Fruit fly (Drosophila melanogaster) whole organism, embryonic: Measurements from ENCODE around the gene CG9550.

Source experiments
- Antp ChIP-seq: fragments of 200-800 bp; sonication (Bioruptor generic); optimal IDR thresholded peaks from 3 replicates; lab custom pipeline; 2016; ENCODE audit warnings: missing biosample characterization, missing genetic modification characterization
- Bdp1 ChIP-seq: fragments of 200-800 bp; sonication (Bioruptor generic); optimal IDR thresholded peaks from 3 replicates; lab custom pipeline; 2016; ENCODE audit warnings: missing biosample characterization, missing genetic modification characterization
- CG11085 ChIP-seq: fragments of 200-800 bp; sonication (Bioruptor generic); IDR thresholded peaks from 2 replicates; pipeline ENCODE4 v1.3.6; 2022; ENCODE audit warnings: missing biosample characterization, missing genetic modification characterization
- CG11398 ChIP-seq: fragments of 200-800 bp; sonication (Bioruptor generic); optimal IDR thresholded peaks from 2 replicates; lab custom pipeline; 2016; ENCODE audit warnings: missing biosample characterization, missing genetic modification characterization
- CG14667 ChIP-seq: fragments of 200-800 bp; sonication (Bioruptor generic); IDR thresholded peaks from 2 replicates; pipeline ENCODE4 v1.3.6; 2022; ENCODE audit warnings: missing biosample characterization, missing genetic modification characterization
- CG15011 ChIP-seq: fragments of 200-800 bp; sonication (Bioruptor generic); optimal IDR thresholded peaks from 3 replicates; lab custom pipeline; 2018; ENCODE audit warnings: missing biosample characterization, mild to moderate bottlenecking, missing genetic modification characterization
- CG1529 ChIP-seq: fragments of 200-800 bp; sonication (Bioruptor generic); optimal IDR thresholded peaks from 3 replicates; lab custom pipeline; 2018; ENCODE audit warnings: missing biosample characterization, missing genetic modification characterization
- CG16815 ChIP-seq: fragments of 200-800 bp; sonication (Bioruptor generic); optimal IDR thresholded peaks from 3 replicates; lab custom pipeline; 2017; ENCODE audit warnings: missing biosample characterization, mild to moderate bottlenecking, missing genetic modification characterization
- CG1832 ChIP-seq: fragments of 200-800 bp; sonication (Bioruptor generic); optimal IDR thresholded peaks from 2 replicates; lab custom pipeline; 2017; ENCODE audit warnings: missing biosample characterization, mild to moderate bottlenecking, missing genetic modification characterization, inconsistent platforms
- CG2202 ChIP-seq: fragments of 200-800 bp; sonication (Bioruptor generic); optimal IDR thresholded peaks from 2 replicates; lab custom pipeline; 2018; ENCODE audit warnings: missing biosample characterization, mild to moderate bottlenecking, missing genetic modification characterization
- CG2678 ChIP-seq: fragments of 200-800 bp; sonication (Bioruptor generic); optimal IDR thresholded peaks from 3 replicates; lab custom pipeline; 2019; ENCODE audit warnings: missing biosample characterization, mild to moderate bottlenecking, missing genetic modification characterization, moderate library complexity
- CG30431 ChIP-seq: fragments of 200-800 bp; sonication (Bioruptor generic); optimal IDR thresholded peaks from 2 replicates; lab custom pipeline; 2017; ENCODE audit warnings: missing biosample characterization, missing genetic modification characterization
- CG3995 ChIP-seq: fragments of 200-800 bp; sonication (Bioruptor generic); optimal IDR thresholded peaks from 3 replicates; lab custom pipeline; 2016; ENCODE audit warnings: missing biosample characterization, missing genetic modification characterization
- CG4282 ChIP-seq: fragments of 200-800 bp; sonication (Bioruptor generic); optimal IDR thresholded peaks from 2 replicates; lab custom pipeline; 2016; ENCODE audit warnings: missing biosample characterization, missing genetic modification characterization
- CG4617 ChIP-seq: fragments of 200-800 bp; sonication (Bioruptor generic); optimal IDR thresholded peaks from 3 replicates; lab custom pipeline; 2016; ENCODE audit warnings: missing biosample characterization, missing genetic modification characterization, borderline replicate concordance
- CG5180 ChIP-seq: fragments of 200-800 bp; sonication (Bioruptor generic); optimal IDR thresholded peaks from 3 replicates; lab custom pipeline; 2017; ENCODE audit warnings: missing biosample characterization, missing genetic modification characterization, mild to moderate bottlenecking, moderate library complexity, missing genetic modification reagents
- CG6254 ChIP-seq: fragments of 200-800 bp; sonication (Bioruptor generic); optimal IDR thresholded peaks from 3 replicates; lab custom pipeline; 2017; ENCODE audit warnings: mild to moderate bottlenecking, missing biosample characterization, missing genetic modification reagents, missing genetic modification characterization
- CG7786 ChIP-seq: fragments of 200-800 bp; sonication (Bioruptor generic); optimal IDR thresholded peaks from 2 replicates; lab custom pipeline; 2016; ENCODE audit warnings: missing biosample characterization, missing genetic modification characterization
- CG8765 ChIP-seq: fragments of 200-800 bp; sonication (Bioruptor generic); IDR thresholded peaks from 2 replicates; pipeline ENCODE4 v1.3.6; 2022; ENCODE audit warnings: missing biosample characterization, missing genetic modification characterization
- CG9609 ChIP-seq: fragments of 200-800 bp; sonication (Bioruptor generic); optimal IDR thresholded peaks from 3 replicates; lab custom pipeline; 2016; ENCODE audit warnings: missing biosample characterization, missing genetic modification characterization
- CG9727 ChIP-seq: fragments of 200-800 bp; sonication (Bioruptor generic); optimal IDR thresholded peaks from 3 replicates; lab custom pipeline; 2017; ENCODE audit warnings: missing biosample characterization, mild to moderate bottlenecking, missing genetic modification characterization
- CHES-1-like ChIP-seq: fragments of 200-800 bp; sonication (Bioruptor generic); optimal IDR thresholded peaks from 2 replicates; lab custom pipeline; 2016; ENCODE audit warnings: missing biosample characterization, missing genetic modification characterization
- D19B ChIP-seq: fragments of 200-800 bp; sonication (Bioruptor generic); optimal IDR thresholded peaks from 2 replicates; lab custom pipeline; 2017; ENCODE audit warnings: missing biosample characterization, mild to moderate bottlenecking, missing genetic modification characterization
- Dad ChIP-seq: fragments of 200-800 bp; sonication (Bioruptor generic); optimal IDR thresholded peaks from 3 replicates; lab custom pipeline; 2016; ENCODE audit warnings: missing biosample characterization, missing genetic modification characterization
- Deaf1 ChIP-seq: fragments of 200-800 bp; optimal IDR thresholded peaks from 3 replicates; lab custom pipeline; 2019; ENCODE audit warnings: missing biosample characterization, mild to moderate bottlenecking, missing genetic modification characterization, moderate library complexity
- Dek ChIP-seq: fragments of 200-800 bp; sonication (Bioruptor generic); optimal IDR thresholded peaks from 3 replicates; lab custom pipeline; 2019; ENCODE audit warnings: missing biosample characterization, mild to moderate bottlenecking, missing genetic modification characterization, moderate library complexity
- Dp ChIP-seq: fragments of 200-800 bp; sonication (Bioruptor generic); optimal IDR thresholded peaks from 2 replicates; lab custom pipeline; 2018; ENCODE audit warnings: missing biosample characterization, mild to moderate bottlenecking, missing genetic modification characterization, moderate library complexity
- Drgx ChIP-seq: fragments of 200-800 bp; sonication (Bioruptor generic); IDR thresholded peaks from 2 replicates; pipeline ENCODE4 v1.3.6; 2022; ENCODE audit warnings: missing biosample characterization, missing genetic modification characterization
- H15 ChIP-seq: fragments of 200-800 bp; sonication (Bioruptor generic); IDR thresholded peaks from 3 replicates; pipeline ENCODE4 v1.3.6; 2022; ENCODE audit warnings: missing biosample characterization, missing genetic modification characterization
- HmgZ ChIP-seq: fragments of 200-800 bp; sonication (Bioruptor generic); optimal IDR thresholded peaks from 2 replicates; lab custom pipeline; 2018; ENCODE audit warnings: missing biosample characterization, mild to moderate bottlenecking, missing genetic modification characterization
- Hmr ChIP-seq: fragments of 200-800 bp; sonication (Bioruptor generic); optimal IDR thresholded peaks from 3 replicates; lab custom pipeline; 2017; ENCODE audit warnings: mild to moderate bottlenecking, missing biosample characterization, missing genetic modification reagents, missing genetic modification characterization
- Hmx ChIP-seq: fragments of 200-800 bp; sonication (Bioruptor generic); optimal IDR thresholded peaks from 2 replicates; lab custom pipeline; 2016; ENCODE audit warnings: missing biosample characterization, missing genetic modification characterization
- Lpt ChIP-seq: fragments of >200 bp; optimal IDR thresholded peaks from 2 replicates; lab custom pipeline; 2018; ENCODE audit warnings: missing biosample characterization, missing genetic modification characterization
- MBD-R2 ChIP-seq: fragments of 200-800 bp; sonication (Bioruptor generic); IDR thresholded peaks from 2 replicates; pipeline ENCODE4 v1.3.6; 2022; ENCODE audit warnings: missing biosample characterization, missing genetic modification characterization
- MTF-1 ChIP-seq: fragments of 200-800 bp; sonication (Bioruptor generic); optimal IDR thresholded peaks from 2 replicates; lab custom pipeline; 2018; ENCODE audit warnings: missing biosample characterization, mild to moderate bottlenecking, missing genetic modification characterization, borderline replicate concordance
- Med ChIP-seq: fragments of 200-800 bp; sonication (Bioruptor generic); peaks from one replicate; lab custom pipeline; 2016; ENCODE audit warnings: missing biosample characterization, missing genetic modification characterization, mild to moderate bottlenecking, inconsistent platforms, moderate library complexity
- NfI ChIP-seq: fragments of 200-800 bp; sonication (Bioruptor generic); optimal IDR thresholded peaks from 3 replicates; lab custom pipeline; 2018; ENCODE audit warnings: missing biosample characterization, mild to moderate bottlenecking, missing genetic modification characterization, moderate library complexity
- Stat92E ChIP-seq, 3 experiments: fragments of >200 bp in 2 of 3; fragments of 200-800 bp in 1 of 3; sonication (Bioruptor generic) in 1 of 3; optimal IDR thresholded peaks; 2 replicates each; lab custom pipeline; 2017 to 2019; ENCODE audit warnings: missing biosample characterization in 3 of 3, missing genetic modification characterization in 3 of 3, mild to moderate bottlenecking in 1 of 3, moderate library complexity in 1 of 3
- Taf1 ChIP-seq: fragments of 200-800 bp; sonication (Bioruptor generic); IDR thresholded peaks from 2 replicates; pipeline ENCODE4 v1.3.6; 2022; ENCODE audit warnings: missing biosample characterization, missing genetic modification characterization
- Vsx1 ChIP-seq: fragments of 200-800 bp; sonication (Bioruptor generic); optimal IDR thresholded peaks from 2 replicates; lab custom pipeline; 2017; ENCODE audit warnings: missing biosample characterization, mild to moderate bottlenecking, missing genetic modification characterization, missing genetic modification reagents
- crol ChIP-seq: fragments of 200-800 bp; sonication (Bioruptor generic); IDR thresholded peaks from 2 replicates; pipeline ENCODE4 v1.3.6; 2022; ENCODE audit warnings: missing biosample characterization, missing genetic modification characterization
- dpn ChIP-seq, 2 experiments: fragments of 200-800 bp; sonication (Bioruptor generic); optimal IDR thresholded peaks; 3 replicates each; lab custom pipeline; 2016; ENCODE audit warnings: missing biosample characterization in 2 of 2, missing genetic modification characterization in 2 of 2
- esg ChIP-seq: fragments of 200-800 bp; sonication (Bioruptor generic); conservative IDR thresholded peaks from 2 replicates; pipeline ENCODE4 v1.3.6; 2022; ENCODE audit warnings: missing biosample characterization, missing genetic modification characterization
- gcm ChIP-seq: fragments of 200-800 bp; sonication (Bioruptor generic); optimal IDR thresholded peaks from 2 replicates; lab custom pipeline; 2019; ENCODE audit warnings: missing biosample characterization, mild to moderate bottlenecking, missing genetic modification characterization, moderate library complexity
- gsb-n ChIP-seq: fragments of 200-800 bp; sonication (Bioruptor generic); optimal IDR thresholded peaks from 3 replicates; lab custom pipeline; 2018; ENCODE audit warnings: missing biosample characterization, mild to moderate bottlenecking, missing genetic modification characterization
- jigr1 ChIP-seq: fragments of 200-800 bp; sonication (Bioruptor generic); IDR thresholded peaks from 3 replicates; pipeline ENCODE4 v1.3.6; 2022; ENCODE audit warnings: missing biosample characterization, missing genetic modification characterization
- kah ChIP-seq: fragments of 200-800 bp; sonication (Bioruptor generic); optimal IDR thresholded peaks from 2 replicates; lab custom pipeline; 2018; ENCODE audit warnings: missing biosample characterization, mild to moderate bottlenecking, missing genetic modification characterization
- ken ChIP-seq: fragments of 200-800 bp; sonication (Bioruptor generic); IDR thresholded peaks from 3 replicates; pipeline ENCODE4 v1.3.6; 2022; ENCODE audit warnings: missing biosample characterization, missing genetic modification characterization
- nau ChIP-seq: fragments of 200-800 bp; sonication (Bioruptor generic); optimal IDR thresholded peaks from 3 replicates; lab custom pipeline; 2017; ENCODE audit warnings: missing biosample characterization, mild to moderate bottlenecking, missing genetic modification characterization, missing genetic modification reagents
- phol ChIP-seq: fragments of 200-800 bp; sonication (Bioruptor generic); optimal IDR thresholded peaks from 3 replicates; lab custom pipeline; 2018; ENCODE audit warnings: missing biosample characterization, mild to moderate bottlenecking, missing genetic modification characterization, moderate library complexity
- psq ChIP-seq: fragments of 200-800 bp; sonication (Bioruptor generic); optimal IDR thresholded peaks from 2 replicates; lab custom pipeline; 2017; ENCODE audit warnings: missing biosample characterization, missing genetic modification characterization
- shn ChIP-seq: fragments of 200-800 bp; sonication (Bioruptor generic); optimal IDR thresholded peaks from 3 replicates; lab custom pipeline; 2016; ENCODE audit warnings: missing biosample characterization, missing genetic modification characterization

The CG9550 gene

dm6 chr2L:6461497-6461896 lies 35.4 kb upstream of the CG9550 start (continued):
- TF ChIP-seq H15 (GFP tag; lab: Robert Waterston, UW) (no peak), kah (peak; percentile 49), CG7786 (no peak), CG1832 (GFP tag; lab: Kevin White, UChicago) (no peak), jigr1 (GFP tag; lab: Robert Waterston, UW) (no peak), Dp (GFP tag; lab: Kevin White, UChicago) (no peak), MTF-1 (peak; percentile 50), Bdp1 (GFP tag; lab: Kevin White, UChicago) (no peak), Hmx (no peak), CG2678 (tag; lab: Kevin White, UChicago) (peak; percentile 57), dpn (GFP tag; optimal IDR thresholded peaks at IDR 0.05; lab: Kevin White, UChicago) (peak in 1 of 2 experiments; percentile 20), Dek (tag; lab: Kevin White, UChicago) (no peak), psq (no peak), Taf1 (GFP tag; lab: Robert Waterston, UW) (no peak), CG8765 (GFP tag; lab: Robert Waterston, UW) (no peak), CG11085 (no peak), CG4617 (GFP tag; lab: Kevin White, UChicago) (no peak), Lpt (GFP tag; lab: Kevin White, UChicago) (no peak), Drgx (no peak), Hmr (GFP tag; lab: Kevin White, UChicago) (peak; percentile 3), shn (GFP tag; lab: Kevin White, UChicago) (no peak), CG30431 (no peak), crol (GFP tag; lab: Robert Waterston, UW) (no peak), phol (tag; lab: Kevin White, UChicago) (no peak), CG15011 (GFP tag; lab: Kevin White, UChicago) (no peak), D19B (GFP tag; lab: Kevin White, UChicago) (no peak), CG14667 (GFP tag; lab: Robert Waterston, UW) (no peak), Antp (GFP tag; lab: Kevin White, UChicago) (no peak), esg (GFP tag; lab: Robert Waterston, UW) (no peak), CG9727 (peak; percentile 25), CG16815 (GFP tag; lab: Kevin White, UChicago) (no peak), CG5180 (GFP tag; lab: Kevin White, UChicago) (peak; percentile 58), gsb-n (tag; lab: Kevin White, UChicago) (peak; percentile 32), Med (GFP tag; lab: Kevin White, UChicago) (peak; percentile 84), HmgZ (tag; lab: Kevin White, UChicago) (peak; percentile 12), gcm (GFP tag; lab: Kevin White, UChicago) (peak; percentile 37), CG6254 (no peak), Dad (GFP tag; lab: Kevin White, UChicago) (no peak), nau (GFP tag; lab: Kevin White, UChicago) (peak; percentile 56), CG3995 (GFP tag; lab: Kevin White, UChicago) (no peak), Stat92E (GFP tag; optimal IDR thresholded peaks at IDR 0.05; lab: Kevin White, UChicago) (no peak), CG9609 (GFP tag; lab: Kevin White, UChicago) (no peak), CG1529 (peak; percentile 52), NfI (GFP tag; lab: Kevin White, UChicago) (no peak), CG4282 (GFP tag; lab: Kevin White, UChicago) (no peak), MBD-R2 (GFP tag; lab: Robert Waterston, UW) (no peak), ken (GFP tag; lab: Robert Waterston, UW) (no peak), Deaf1 (tag; lab: Kevin White, UChicago) (no peak), CHES-1-like (GFP tag; lab: Kevin White, UChicago) (no peak), Vsx1 (GFP tag; lab: Kevin White, UChicago) (no peak), CG2202 (tag; lab: Kevin White, UChicago) (peak; percentile 1), CG11398 (GFP tag; lab: Kevin White, UChicago) (no peak)
